Fruit fly (Drosophila melanogaster) whole organism, prepupa: Measurements from ENCODE around the gene mthl1.

Experiments used
- Blimp-1 ChIP-seq: fragments of 200-800 bp; sonication (Bioruptor generic); optimal IDR thresholded peaks from 3 replicates; lab custom pipeline; 2017; ENCODE audit warnings: missing biosample characterization, missing genetic modification characterization, mild to moderate bottlenecking, moderate library complexity, missing genetic modification reagents
- CG11902 ChIP-seq: fragments of 200-800 bp; sonication (Bioruptor generic); optimal IDR thresholded peaks from 3 replicates; lab custom pipeline; 2016; ENCODE audit warnings: missing biosample characterization, missing genetic modification characterization
- CG15336 ChIP-seq: fragments of 200-800 bp; sonication (Bioruptor generic); IDR thresholded peaks from 2 replicates; pipeline ENCODE4 v1.3.6; 2022; ENCODE audit warnings: missing biosample characterization, missing genetic modification characterization
- CG16779 ChIP-seq: fragments of 200-800 bp; sonication (Bioruptor generic); optimal IDR thresholded peaks from 3 replicates; lab custom pipeline; 2017; ENCODE audit warnings: missing biosample characterization, mild to moderate bottlenecking, missing genetic modification characterization
- CG31627 ChIP-seq: fragments of 200-800 bp; sonication (Bioruptor generic); optimal IDR thresholded peaks from 3 replicates; lab custom pipeline; 2016; ENCODE audit warnings: missing biosample characterization, missing genetic modification characterization
- CG32006 ChIP-seq: fragments of 200-800 bp; sonication (Bioruptor generic); optimal IDR thresholded peaks from 3 replicates; lab custom pipeline; 2017; ENCODE audit warnings: missing biosample characterization, mild to moderate bottlenecking, missing genetic modification characterization
- CG34406 ChIP-seq: fragments of 200-800 bp; sonication (Bioruptor generic); optimal IDR thresholded peaks from 3 replicates; lab custom pipeline; 2016; ENCODE audit warnings: missing biosample characterization, missing genetic modification characterization
- CG6163 ChIP-seq: fragments of 200-800 bp; sonication (Bioruptor generic); IDR thresholded peaks from 3 replicates; pipeline ENCODE4 v1.3.6; 2022; ENCODE audit warnings: missing biosample characterization, missing genetic modification characterization
- CG6792 ChIP-seq: fragments of 200-800 bp; sonication (Bioruptor generic); optimal IDR thresholded peaks from 3 replicates; lab custom pipeline; 2016; ENCODE audit warnings: missing biosample characterization, missing genetic modification characterization
- CG6854 ChIP-seq: fragments of 200-800 bp; sonication (Bioruptor generic); optimal IDR thresholded peaks from 2 replicates; lab custom pipeline; 2017; ENCODE audit warnings: missing biosample characterization, mild to moderate bottlenecking, missing genetic modification characterization
- CG8119 ChIP-seq: fragments of 200-800 bp; sonication (Bioruptor generic); IDR thresholded peaks from 3 replicates; pipeline ENCODE4 v1.3.6; 2022; ENCODE audit warnings: missing biosample characterization, missing genetic modification characterization
- CG8319 ChIP-seq: fragments of 200-800 bp; sonication (Bioruptor generic); optimal IDR thresholded peaks from 3 replicates; lab custom pipeline; 2016; ENCODE audit warnings: missing biosample characterization, missing genetic modification characterization
- CG8632 ChIP-seq: fragments of 200-800 bp; sonication (Bioruptor generic); optimal IDR thresholded peaks from 3 replicates; lab custom pipeline; 2016; ENCODE audit warnings: missing biosample characterization, missing genetic modification characterization
- CG9139 ChIP-seq: fragments of 200-800 bp; sonication (Bioruptor generic); optimal IDR thresholded peaks from 3 replicates; lab custom pipeline; 2017; ENCODE audit warnings: missing biosample characterization, mild to moderate bottlenecking, missing genetic modification characterization
- Eip75B ChIP-seq: fragments of 200-800 bp; sonication (Bioruptor generic); optimal IDR thresholded peaks from 3 replicates; lab custom pipeline; 2016; ENCODE audit warnings: missing biosample characterization, missing genetic modification characterization
- Eip78C ChIP-seq: fragments of 200-800 bp; sonication (Bioruptor generic); peaks from one replicate; lab custom pipeline; 2016; ENCODE audit warnings: missing biosample characterization, missing genetic modification characterization
- Eip93F ChIP-seq: fragments of 200-800 bp; sonication (Bioruptor generic); optimal IDR thresholded peaks from 2 replicates; lab custom pipeline; 2016; ENCODE audit warnings: missing biosample characterization, mild to moderate bottlenecking, missing genetic modification characterization
- Hr38 ChIP-seq: sonication (Bioruptor generic); optimal IDR thresholded peaks from 2 replicates; lab custom pipeline; 2016; ENCODE audit warnings: missing biosample characterization, missing genetic modification characterization
- Hr39 ChIP-seq: fragments of 200-800 bp; sonication (Bioruptor generic); optimal IDR thresholded peaks from 2 replicates; lab custom pipeline; 2016; ENCODE audit warnings: missing biosample characterization, missing genetic modification characterization
- Hr4 ChIP-seq: fragments of 200-800 bp; sonication (Bioruptor generic); optimal IDR thresholded peaks from 3 replicates; lab custom pipeline; 2016; ENCODE audit warnings: missing biosample characterization, missing genetic modification characterization
- Sox102F ChIP-seq: fragments of 200-800 bp; sonication (Bioruptor generic); optimal IDR thresholded peaks from 2 replicates; lab custom pipeline; 2016; ENCODE audit warnings: missing biosample characterization, mild to moderate bottlenecking, missing genetic modification characterization
- Sox14 ChIP-seq: fragments of 200-800 bp; sonication (Bioruptor generic); optimal IDR thresholded peaks from 3 replicates; lab custom pipeline; 2016; ENCODE audit warnings: missing biosample characterization, missing genetic modification characterization
- achi ChIP-seq: fragments of 200-800 bp; sonication (Bioruptor generic); optimal IDR thresholded peaks from 3 replicates; lab custom pipeline; 2016; ENCODE audit warnings: missing biosample characterization, missing genetic modification characterization
- dsx ChIP-seq: fragments of 200-800 bp; optimal IDR thresholded peaks from 3 replicates; lab custom pipeline; 2019; ENCODE audit warnings: missing biosample characterization, mild to moderate bottlenecking, missing genetic modification characterization, moderate library complexity; ENCODE audit not compliant: poor library complexity, severe bottlenecking
- eg ChIP-seq: fragments of 200-800 bp; sonication (Bioruptor generic); IDR thresholded peaks from 3 replicates; pipeline ENCODE4 v1.3.6; 2022; ENCODE audit warnings: missing biosample characterization, missing genetic modification characterization
- esn ChIP-seq: fragments of 200-800 bp; sonication (Bioruptor generic); optimal IDR thresholded peaks from 2 replicates; lab custom pipeline; 2016; ENCODE audit warnings: missing biosample characterization, mild to moderate bottlenecking, missing genetic modification characterization, moderate library complexity
- fd59A ChIP-seq: fragments of 200-800 bp; sonication (Bioruptor generic); optimal IDR thresholded peaks from 2 replicates; lab custom pipeline; 2017; ENCODE audit warnings: missing biosample characterization, mild to moderate bottlenecking, missing genetic modification characterization, missing genetic modification reagents
- fd85E ChIP-seq: fragments of 200-800 bp; sonication (Bioruptor generic); optimal IDR thresholded peaks from 3 replicates; lab custom pipeline; 2016; ENCODE audit warnings: missing biosample characterization, missing genetic modification characterization
- fkh ChIP-seq: fragments of 200-800 bp; sonication (Bioruptor generic); optimal IDR thresholded peaks from 3 replicates; lab custom pipeline; 2017; ENCODE audit warnings: missing biosample characterization, mild to moderate bottlenecking, missing genetic modification characterization, moderate library complexity
- lz ChIP-seq: fragments of 200-800 bp; sonication (Bioruptor generic); optimal IDR thresholded peaks from 3 replicates; lab custom pipeline; 2016; ENCODE audit warnings: missing biosample characterization, missing genetic modification characterization
- salr ChIP-seq, 2 experiments: fragments of 200-800 bp; sonication (Bioruptor generic); optimal IDR thresholded peaks; 3 replicates each; lab custom pipeline; 2016 to 2018; ENCODE audit warnings: missing biosample characterization in 2 of 2, missing genetic modification characterization in 2 of 2, mild to moderate bottlenecking in 1 of 2
- spab ChIP-seq: fragments of 200-800 bp; sonication (Bioruptor generic); optimal IDR thresholded peaks from 2 replicates; lab custom pipeline; 2017; ENCODE audit warnings: missing biosample characterization, mild to moderate bottlenecking, missing genetic modification characterization, missing genetic modification reagents
- ss ChIP-seq, 2 experiments: fragments of 200-800 bp; sonication (Bioruptor generic); optimal IDR thresholded peaks; 2 replicates in 1 of 2; 3 replicates in 1 of 2; lab custom pipeline; 2017 to 2018; ENCODE audit warnings: mild to moderate bottlenecking in 2 of 2, missing biosample characterization in 2 of 2, missing genetic modification characterization in 2 of 2, moderate library complexity in 1 of 2
- svp ChIP-seq: fragments of 200-800 bp; sonication (Bioruptor generic); peaks from one replicate; lab custom pipeline; 2016; ENCODE audit warnings: missing biosample characterization, missing genetic modification characterization
- topi ChIP-seq: fragments of 200-800 bp; sonication (Bioruptor generic); optimal IDR thresholded peaks from 3 replicates; lab custom pipeline; 2016; ENCODE audit warnings: missing biosample characterization, missing genetic modification characterization

mthl1 gene

DNA sequence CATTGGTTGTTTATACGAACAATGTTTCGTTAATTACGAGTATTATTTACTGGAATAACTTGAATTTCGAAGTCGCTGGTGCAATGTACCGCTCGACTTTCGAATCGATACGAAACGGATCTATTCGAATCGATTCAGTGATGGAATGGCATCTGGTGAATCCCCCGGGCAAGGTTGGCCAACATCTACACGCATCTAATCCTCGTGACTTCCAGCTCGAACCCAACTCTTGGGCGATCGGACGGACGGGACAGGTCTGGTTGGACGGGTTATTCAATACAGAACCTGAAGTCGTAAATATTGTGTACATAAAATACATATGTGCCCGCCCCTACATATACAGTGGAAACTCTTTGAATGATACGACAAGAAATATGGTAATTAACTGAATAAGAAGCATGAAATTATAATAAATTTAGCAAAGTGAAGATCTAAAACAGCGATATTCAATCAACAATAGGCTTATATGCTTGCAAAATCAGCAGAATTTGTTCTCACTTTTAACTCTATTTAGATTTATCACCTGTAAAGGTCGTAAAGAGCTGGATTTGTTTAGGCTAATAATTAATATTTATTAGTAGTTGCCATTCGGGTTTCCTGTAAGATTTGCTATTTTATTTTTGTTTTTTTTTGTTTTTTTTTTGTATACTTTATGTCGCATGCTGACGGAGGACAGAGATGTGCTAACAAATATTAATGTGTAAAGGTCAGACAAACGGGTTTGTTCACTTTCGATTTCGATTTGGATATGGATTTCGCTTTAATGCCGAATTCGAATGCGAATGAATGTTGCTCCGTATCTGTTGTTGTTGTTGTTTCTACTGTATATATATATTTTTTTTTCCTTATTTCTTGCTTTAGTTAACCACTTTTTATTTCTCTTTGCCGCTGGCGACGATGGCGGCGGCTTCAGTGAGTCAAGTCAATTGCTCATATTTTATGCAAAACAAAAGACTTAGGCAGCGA, 23.7 kb upstream of the mthl1 start:
- TF ChIP-seq esn, result no peak
- peak; percentile 69 for TF ChIP-seq Blimp-1
- peak; percentile 66 for TF ChIP-seq Eip78C (GFP tag; lab: Kevin White, UChicago)
- peak in 1 of 2 experiments; percentile 21 for TF ChIP-seq ss (GFP tag; optimal IDR thresholded peaks at IDR 0.05; lab: Kevin White, UChicago)
- peak; percentile 19; the same call in 1 of the 3 replicates for TF ChIP-seq CG6163 (GFP tag; lab: Robert Waterston, UW)
- no peak for TF ChIP-seq CG16779 (tag; lab: Kevin White, UChicago)
- peak; percentile 44 for TF ChIP-seq svp (GFP tag; lab: Kevin White, UChicago)
- TF ChIP-seq Eip75B (GFP tag; lab: Kevin White, UChicago), result no peak

DNA sequence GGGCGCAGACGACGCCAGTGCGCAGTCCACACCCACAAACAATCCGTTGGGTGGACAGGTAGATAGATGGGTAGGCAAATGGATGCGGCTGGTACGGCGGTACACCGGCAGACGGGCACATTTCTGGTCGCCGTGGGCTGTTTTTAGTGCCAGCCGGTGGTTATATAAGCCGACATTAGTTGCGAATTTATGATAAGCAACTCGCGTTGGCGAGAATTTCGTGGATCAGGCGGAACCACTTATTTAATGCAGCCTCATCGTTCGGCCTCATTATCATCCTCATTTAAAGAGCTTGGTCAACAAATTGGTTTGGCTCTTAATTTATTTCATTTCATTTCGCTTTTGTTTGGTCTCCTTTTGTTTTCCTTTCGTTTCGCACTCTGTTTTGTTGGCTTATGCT, 22.0 kb upstream of the mthl1 start:
- no peak for TF ChIP-seq spab (GFP tag; lab: Kevin White, UChicago)
- 0 out of 3 replicates have a peak, but pooled peaks have one; percentile 3 for TF ChIP-seq CG8119
- TF ChIP-seq CG9139, result no peak
- peak; percentile 51 for TF ChIP-seq Blimp-1

DNA sequence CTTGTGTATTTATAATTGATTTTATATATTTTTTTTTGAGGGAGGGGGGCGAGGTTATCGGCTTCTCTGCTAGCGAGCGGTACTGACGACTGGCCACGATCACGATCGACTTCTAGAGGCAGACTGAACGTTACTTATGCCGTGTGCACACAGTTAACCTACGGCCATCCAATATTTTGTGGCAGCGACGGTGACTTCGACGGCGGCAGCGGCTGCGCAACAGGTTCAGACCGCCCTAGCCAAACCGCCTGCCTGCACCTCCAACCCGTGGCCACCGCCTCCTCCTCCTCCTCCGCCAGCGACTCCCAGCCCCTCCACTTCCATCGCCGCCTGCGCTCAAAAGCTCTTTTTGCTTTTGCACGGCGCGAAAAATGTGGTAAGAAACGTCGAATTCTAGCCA, 19.3 kb upstream of the mthl1 start, which contains the start of gene CG9782:
Gene CG9782 (minus strand): TSS at position 128 of the 400 bp plus-strand sequence.
- 0 out of 3 replicates have a peak, but pooled peaks have one; percentile 34 for TF ChIP-seq CG6163 (GFP tag; lab: Robert Waterston, UW)
- no peak for TF ChIP-seq CG9139
- TF ChIP-seq achi (GFP tag; lab: Kevin White, UChicago), result no peak
- 0 out of 3 replicates have a peak, but pooled peaks have one; percentile 23 for TF ChIP-seq eg (GFP tag; lab: Robert Waterston, UW)
- TF ChIP-seq ss (GFP tag; optimal IDR thresholded peaks at IDR 0.05; lab: Kevin White, UChicago), result peak in 1 of 2 experiments; percentile 8

dm6 chrX:16623524-16623923, 17.2 kb upstream of the mthl1 start:
- TF ChIP-seq CG11902 (GFP tag; lab: Kevin White, UChicago) (no peak), Sox102F (no peak), CG6854 (GFP tag; lab: Kevin White, UChicago) (no peak), fd59A (no peak), Sox14 (GFP tag; lab: Kevin White, UChicago) (no peak)

dm6 chrX:16624519-16624918, 16.2 kb upstream of the mthl1 start:
- no peak for TF ChIP-seq topi (GFP tag; lab: Kevin White, UChicago)
- no peak for TF ChIP-seq CG16779 (tag; lab: Kevin White, UChicago)

dm6 chrX:16632135-16632534, 8.6 kb upstream of the mthl1 start, which contains the start of gene CG9777:
Gene CG9777 (minus strand): TSS chrX:16632235.
- TF ChIP-seq Hr39 (GFP tag; lab: Kevin White, UChicago) (no peak), Eip78C (GFP tag; lab: Kevin White, UChicago) (no peak), CG8632 (GFP tag; lab: Kevin White, UChicago) (no peak), CG6854 (GFP tag; lab: Kevin White, UChicago) (no peak), Eip75B (GFP tag; lab: Kevin White, UChicago) (no peak), Hr4 (GFP tag; lab: Kevin White, UChicago) (no peak), fkh (GFP tag; lab: Kevin White, UChicago) (no peak), eg (GFP tag; lab: Robert Waterston, UW) (no peak)

DNA sequence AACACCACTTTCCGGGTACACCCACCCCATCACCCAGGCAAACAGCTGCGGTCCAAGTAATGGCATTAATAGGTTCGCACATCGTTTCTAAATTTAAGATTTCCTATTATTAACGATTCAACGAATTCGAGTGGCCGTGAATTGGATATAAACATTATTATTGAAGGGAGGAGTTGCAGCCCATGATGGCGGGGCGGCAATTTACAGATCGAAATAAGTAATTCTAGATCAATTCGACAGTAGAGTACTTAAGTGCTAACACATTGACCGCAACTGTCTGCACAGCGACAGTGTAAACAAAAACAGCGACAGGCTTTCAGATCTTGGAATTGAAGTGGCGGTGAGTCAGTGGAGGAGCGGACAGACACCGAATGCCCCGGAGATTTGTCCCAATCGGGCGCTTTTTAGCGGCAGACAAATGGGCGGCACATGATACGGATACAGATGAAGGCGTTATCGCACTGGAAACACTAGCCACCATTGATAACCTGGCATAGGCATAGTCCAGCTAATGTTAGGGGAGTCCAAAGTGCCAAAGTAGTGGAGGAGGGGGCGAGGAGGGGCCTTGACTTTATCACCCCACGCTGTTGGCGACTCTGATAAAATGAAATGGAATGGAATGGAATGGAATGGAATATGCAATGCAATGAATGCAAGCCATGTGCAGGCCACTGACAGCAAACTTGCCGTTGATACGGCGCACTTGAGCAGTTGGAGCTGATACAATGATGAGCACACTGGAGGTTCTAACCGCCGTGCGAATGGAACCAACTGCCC, 7.4 kb upstream of the mthl1 start:
- TF ChIP-seq fd85E (GFP tag; lab: Kevin White, UChicago) (no peak), Hr38 (no peak), CG8319 (GFP tag; lab: Kevin White, UChicago) (no peak), CG6792 (no peak), salr (GFP tag; optimal IDR thresholded peaks at IDR 0.05; lab: Kevin White, UChicago) (peak in 1 of 2 experiments; percentile 3), CG31627 (GFP tag; lab: Kevin White, UChicago) (no peak), CG15336 (GFP tag; lab: Robert Waterston, UW) (peak; percentile 36; the same call in 1 of the 2 replicates), CG34406 (GFP tag; lab: Kevin White, UChicago) (no peak), dsx (GFP tag; lab: Kevin White, UChicago) (no peak), Sox102F (no peak), achi (GFP tag; lab: Kevin White, UChicago) (no peak), Eip93F (GFP tag; lab: Kevin White, UChicago) (no peak), topi (GFP tag; lab: Kevin White, UChicago) (no peak), lz (no peak), CG32006 (GFP tag; lab: Kevin White, UChicago) (peak; percentile 63)
